Fruit fly (Drosophila melanogaster) whole organism, embryonic: ENCODE measurements around the gene Sec24CD.

Experiments
- Bteb2 ChIP-seq: fragments of 200-800 bp; sonication (Bioruptor generic); optimal IDR thresholded peaks from 2 replicates; lab custom pipeline; 2016; ENCODE audit warnings: missing biosample characterization, missing genetic modification characterization
- CG15011 ChIP-seq: fragments of 200-800 bp; sonication (Bioruptor generic); optimal IDR thresholded peaks from 3 replicates; lab custom pipeline; 2018; ENCODE audit warnings: missing biosample characterization, mild to moderate bottlenecking, missing genetic modification characterization
- CG15601 ChIP-seq: fragments of 200-800 bp; sonication (Bioruptor generic); optimal IDR thresholded peaks from 3 replicates; lab custom pipeline; 2019; ENCODE audit warnings: missing biosample characterization, mild to moderate bottlenecking, missing genetic modification characterization, moderate library complexity
- CG2116 ChIP-seq: fragments of 200-800 bp; sonication (Bioruptor generic); optimal IDR thresholded peaks from 3 replicates; lab custom pipeline; 2018; ENCODE audit warnings: missing biosample characterization, mild to moderate bottlenecking, missing genetic modification characterization
- CG31224 ChIP-seq: fragments of 200-800 bp; sonication (Bioruptor generic); IDR thresholded peaks from 2 replicates; pipeline ENCODE4 v1.3.6; 2022; ENCODE audit warnings: missing biosample characterization, missing genetic modification characterization
- CG31441 ChIP-seq: fragments of 200-800 bp; sonication (Bioruptor generic); IDR thresholded peaks from 2 replicates; pipeline ENCODE4 v1.3.6; 2022; ENCODE audit warnings: missing biosample characterization, missing genetic modification characterization
- CG3838 ChIP-seq: fragments of 200-800 bp; sonication (Bioruptor generic); optimal IDR thresholded peaks from 3 replicates; lab custom pipeline; 2016; ENCODE audit warnings: missing biosample characterization, missing genetic modification characterization
- CG7357 ChIP-seq: fragments of 200-800 bp; sonication (Bioruptor generic); IDR thresholded peaks from 3 replicates; pipeline ENCODE4 v1.3.6; 2022; ENCODE audit warnings: missing biosample characterization, missing genetic modification characterization
- CG7786 ChIP-seq: fragments of 200-800 bp; sonication (Bioruptor generic); optimal IDR thresholded peaks from 2 replicates; lab custom pipeline; 2016; ENCODE audit warnings: missing biosample characterization, missing genetic modification characterization
- CG8089 ChIP-seq: fragments of 200-800 bp; sonication (Bioruptor generic); optimal IDR thresholded peaks from 3 replicates; lab custom pipeline; 2016; ENCODE audit warnings: missing biosample characterization, missing genetic modification characterization
- CG8478 ChIP-seq: fragments of >200 bp; optimal IDR thresholded peaks from 2 replicates; lab custom pipeline; 2018
- CHES-1-like ChIP-seq: fragments of 200-800 bp; sonication (Bioruptor generic); optimal IDR thresholded peaks from 2 replicates; lab custom pipeline; 2016; ENCODE audit warnings: missing biosample characterization, missing genetic modification characterization
- CTCF ChIP-seq: fragments of 200-800 bp; sonication (Bioruptor generic); optimal IDR thresholded peaks from 2 replicates; lab custom pipeline; 2017; ENCODE audit warnings: missing biosample characterization, mild to moderate bottlenecking, missing genetic modification characterization, moderate library complexity
- Chrac-16 ChIP-seq: fragments of 200-800 bp; sonication (Bioruptor generic); optimal IDR thresholded peaks from 3 replicates; lab custom pipeline; 2016; ENCODE audit warnings: missing biosample characterization, missing genetic modification characterization
- CoRest ChIP-seq: fragments of 200-800 bp; sonication (Bioruptor generic); optimal IDR thresholded peaks from 3 replicates; lab custom pipeline; 2018; ENCODE audit warnings: missing biosample characterization, mild to moderate bottlenecking, missing genetic modification characterization, moderate library complexity
- D ChIP-seq, 2 experiments: fragments of 200-800 bp in 1 of 2; fragments of >200 bp in 1 of 2; sonication (Bioruptor generic) in 1 of 2; optimal IDR thresholded peaks; 2 replicates in 1 of 2; 3 replicates in 1 of 2; lab custom pipeline; 2017; ENCODE audit warnings: mild to moderate bottlenecking in 1 of 2, missing biosample characterization in 1 of 2, missing genetic modification characterization in 1 of 2, missing genetic modification reagents in 1 of 2
- Dad ChIP-seq: fragments of 200-800 bp; sonication (Bioruptor generic); optimal IDR thresholded peaks from 3 replicates; lab custom pipeline; 2016; ENCODE audit warnings: missing biosample characterization, missing genetic modification characterization
- ERR ChIP-seq: fragments of 200-800 bp; sonication (Bioruptor generic); optimal IDR thresholded peaks from 2 replicates; lab custom pipeline; 2016; ENCODE audit warnings: missing biosample characterization, missing genetic modification characterization
- Elba2 ChIP-seq: fragments of 200-800 bp; sonication (Bioruptor generic); optimal IDR thresholded peaks from 3 replicates; lab custom pipeline; 2016; ENCODE audit warnings: missing biosample characterization, missing genetic modification characterization
- Gug ChIP-seq: fragments of 200-800 bp; sonication (Bioruptor generic); IDR thresholded peaks from 4 replicates; pipeline ENCODE4 v1.3.6; 2022; ENCODE audit warnings: missing biosample characterization, missing genetic modification characterization
- HLH4C ChIP-seq: fragments of 200-800 bp; sonication (Bioruptor generic); IDR thresholded peaks from 3 replicates; pipeline ENCODE4 v1.3.6; 2022; ENCODE audit warnings: missing biosample characterization, missing genetic modification characterization; ENCODE audit not compliant: partially characterized antibody
- Hey ChIP-seq: fragments of 200-800 bp; sonication (Bioruptor generic); optimal IDR thresholded peaks from 3 replicates; lab custom pipeline; 2018; ENCODE audit warnings: missing biosample characterization, mild to moderate bottlenecking, missing genetic modification characterization
- HmgZ ChIP-seq: fragments of 200-800 bp; sonication (Bioruptor generic); optimal IDR thresholded peaks from 2 replicates; lab custom pipeline; 2018; ENCODE audit warnings: missing biosample characterization, mild to moderate bottlenecking, missing genetic modification characterization
- Mad ChIP-seq: fragments of 200-800 bp; sonication (Bioruptor generic); optimal IDR thresholded peaks from 2 replicates; lab custom pipeline; 2016; ENCODE audit warnings: missing biosample characterization, missing genetic modification characterization
- NC2β ChIP-seq: fragments of 200-800 bp; sonication (Bioruptor generic); optimal IDR thresholded peaks from 2 replicates; lab custom pipeline; 2016; ENCODE audit warnings: missing biosample characterization, missing genetic modification characterization
- PHDP ChIP-seq: fragments of 200-800 bp; sonication (Bioruptor generic); optimal IDR thresholded peaks from 3 replicates; lab custom pipeline; 2018; ENCODE audit warnings: missing biosample characterization, mild to moderate bottlenecking, missing genetic modification characterization, moderate library complexity
- Taf1 ChIP-seq: fragments of 200-800 bp; sonication (Bioruptor generic); IDR thresholded peaks from 2 replicates; pipeline ENCODE4 v1.3.6; 2022; ENCODE audit warnings: missing biosample characterization, missing genetic modification characterization
- ase ChIP-seq: fragments of 200-800 bp; sonication (Bioruptor generic); IDR thresholded peaks from 3 replicates; pipeline ENCODE4 v1.3.6; 2022; ENCODE audit warnings: missing biosample characterization, missing genetic modification characterization
- bsh ChIP-seq, 2 experiments: fragments of 200-800 bp; sonication (Bioruptor generic); optimal IDR thresholded peaks; 2 replicates each; lab custom pipeline; 2017 to 2018; ENCODE audit warnings: mild to moderate bottlenecking in 2 of 2, missing biosample characterization in 2 of 2, missing genetic modification characterization in 2 of 2, moderate library complexity in 1 of 2
- caup ChIP-seq: fragments of 200-800 bp; sonication (Bioruptor generic); optimal IDR thresholded peaks from 3 replicates; lab custom pipeline; 2017; ENCODE audit warnings: missing biosample characterization, mild to moderate bottlenecking, missing genetic modification characterization, moderate library complexity; ENCODE audit not compliant: severe bottlenecking
- dysf ChIP-seq: fragments of 200-800 bp; sonication (Bioruptor generic); IDR thresholded peaks from 3 replicates; pipeline ENCODE4 v1.3.6; 2022; ENCODE audit warnings: missing biosample characterization, missing genetic modification characterization
- esg ChIP-seq: fragments of 200-800 bp; sonication (Bioruptor generic); conservative IDR thresholded peaks from 2 replicates; pipeline ENCODE4 v1.3.6; 2022; ENCODE audit warnings: missing biosample characterization, missing genetic modification characterization
- gt ChIP-seq: fragments of 200-800 bp; sonication (Bioruptor generic); IDR thresholded peaks from 2 replicates; pipeline ENCODE4 v1.3.6; 2022; ENCODE audit warnings: missing biosample characterization, missing genetic modification characterization
- hb ChIP-seq: fragments of 200-800 bp; sonication (Bioruptor generic); IDR thresholded peaks from 3 replicates; pipeline ENCODE4 v1.3.6; 2022; ENCODE audit warnings: missing biosample characterization, missing genetic modification characterization; ENCODE audit not compliant: partially characterized antibody
- her ChIP-seq: fragments of 200-800 bp; sonication (Bioruptor generic); optimal IDR thresholded peaks from 2 replicates; lab custom pipeline; 2016; ENCODE audit warnings: missing biosample characterization, missing genetic modification characterization
- jumu ChIP-seq: fragments of 200-800 bp; sonication (Bioruptor generic); optimal IDR thresholded peaks from 3 replicates; lab custom pipeline; 2016; ENCODE audit warnings: missing biosample characterization, missing genetic modification characterization
- kah ChIP-seq: fragments of 200-800 bp; sonication (Bioruptor generic); optimal IDR thresholded peaks from 2 replicates; lab custom pipeline; 2018; ENCODE audit warnings: missing biosample characterization, mild to moderate bottlenecking, missing genetic modification characterization
- lola ChIP-seq, 3 experiments: fragments of >200 bp in 2 of 3; fragments of 200-800 bp in 1 of 3; sonication (Bioruptor generic) in 1 of 3; optimal IDR thresholded peaks; 2 replicates each; lab custom pipeline; 2017 to 2019; ENCODE audit warnings: missing biosample characterization in 3 of 3, missing genetic modification characterization in 3 of 3, mild to moderate bottlenecking in 1 of 3, moderate library complexity in 1 of 3
- lov ChIP-seq, 2 experiments: fragments of 200-800 bp in 1 of 2; fragments of >200 bp in 1 of 2; sonication (Bioruptor generic) in 1 of 2; IDR thresholded peaks in 1 of 2; optimal IDR thresholded peaks in 1 of 2; 2 replicates in 1 of 2; 3 replicates in 1 of 2; pipeline versions ENCODE4 v1.3.6 to Lab custom; 2017 to 2022; ENCODE audit warnings: missing biosample characterization in 1 of 2, missing genetic modification characterization in 1 of 2
- maf-S ChIP-seq: fragments of 200-800 bp; sonication (Bioruptor generic); optimal IDR thresholded peaks from 2 replicates; lab custom pipeline; 2016; ENCODE audit warnings: missing biosample characterization, missing genetic modification characterization
- mld ChIP-seq: fragments of 200-800 bp; sonication (Bioruptor generic); IDR thresholded peaks from 3 replicates; pipeline ENCODE4 v1.3.6; 2022; ENCODE audit warnings: missing biosample characterization, missing genetic modification characterization; ENCODE audit not compliant: partially characterized antibody
- phol ChIP-seq: fragments of 200-800 bp; sonication (Bioruptor generic); optimal IDR thresholded peaks from 3 replicates; lab custom pipeline; 2018; ENCODE audit warnings: missing biosample characterization, mild to moderate bottlenecking, missing genetic modification characterization, moderate library complexity
- shn ChIP-seq: fragments of 200-800 bp; sonication (Bioruptor generic); optimal IDR thresholded peaks from 3 replicates; lab custom pipeline; 2016; ENCODE audit warnings: missing biosample characterization, missing genetic modification characterization
- sqz ChIP-seq: fragments of 200-800 bp; sonication (Bioruptor generic); optimal IDR thresholded peaks from 3 replicates; lab custom pipeline; 2018; ENCODE audit warnings: missing biosample characterization, mild to moderate bottlenecking, missing genetic modification characterization
- ssp ChIP-seq: fragments of 200-800 bp; sonication (Bioruptor generic); IDR thresholded peaks from 2 replicates; pipeline ENCODE4 v1.3.6; 2022; ENCODE audit warnings: missing biosample characterization, missing genetic modification characterization
- tap ChIP-seq: fragments of 200-800 bp; optimal IDR thresholded peaks from 3 replicates; lab custom pipeline; 2019; ENCODE audit warnings: missing biosample characterization, mild to moderate bottlenecking, missing genetic modification characterization, moderate library complexity
- twi ChIP-seq: fragments of 200-800 bp; optimal IDR thresholded peaks from 2 replicates; lab custom pipeline; 2019; ENCODE audit warnings: missing biosample characterization, mild to moderate bottlenecking, missing genetic modification characterization, moderate library complexity
- vfl ChIP-seq: fragments of 200-800 bp; sonication (Bioruptor generic); optimal IDR thresholded peaks from 2 replicates; lab custom pipeline; 2016; ENCODE audit warnings: missing biosample characterization, missing genetic modification characterization
- zfh2 ChIP-seq: fragments of 200-800 bp; sonication (Bioruptor generic); optimal IDR thresholded peaks from 2 replicates; lab custom pipeline; 2016; ENCODE audit warnings: missing biosample characterization, missing genetic modification characterization

Sec24CD gene

dm6 chr2L:2198613-2199432 lies 37.8 kb downstream of the Sec24CD start (continued):
- TF ChIP-seq CoRest (peak; percentile 86), CG15011 (GFP tag; lab: Kevin White, UChicago) (peak; percentile 76), CG2116 (GFP tag; lab: Kevin White, UChicago) (peak; percentile 53), HmgZ (peak; percentile 79), tap (tag; lab: Kevin White, UChicago) (peak; percentile 74), Taf1 (GFP tag; lab: Robert Waterston, UW) (no peak), vfl (GFP tag; lab: Kevin White, UChicago) (peak; percentile 72), Hey (tag; lab: Kevin White, UChicago) (peak; percentile 93), sqz (GFP tag; lab: Kevin White, UChicago) (peak; percentile 78), jumu (GFP tag; lab: Kevin White, UChicago) (peak; percentile 90), Gug (GFP tag; lab: Robert Waterston, UW) (peak; percentile 88), Bteb2 (GFP tag; lab: Kevin White, UChicago) (peak; percentile 78), shn (GFP tag; lab: Kevin White, UChicago) (peak; percentile 82), hb (no peak), Chrac-16 (GFP tag; lab: Kevin White, UChicago) (peak; percentile 87), lov (optimal IDR thresholded peaks at IDR 0.05; lab: Kevin White, UChicago) (no peak), lov (GFP tag; IDR thresholded peaks at IDR 0.05; lab: Robert Waterston, UW) (no peak), ERR (peak; percentile 73), ase (GFP tag; lab: Robert Waterston, UW) (no peak), CG31441 (GFP tag; lab: Robert Waterston, UW) (no peak), bsh (GFP tag; optimal IDR thresholded peaks at IDR 0.05; lab: Kevin White, UChicago) (peak; percentile 96 to 97), Elba2 (GFP tag; lab: Kevin White, UChicago) (peak; percentile 41), maf-S (GFP tag; lab: Kevin White, UChicago) (peak; percentile 82), zfh2 (GFP tag; lab: Kevin White, UChicago) (peak; percentile 68), kah (GFP tag; lab: Kevin White, UChicago) (peak; percentile 82), CTCF (no peak), CG8478 (lab: Kevin White, UChicago) (peak; percentile 78), mld (GFP tag; lab: Robert Waterston, UW) (no peak), NC2β (GFP tag; lab: Kevin White, UChicago) (peak; percentile 81), D (optimal IDR thresholded peaks at IDR 0.05; lab: Kevin White, UChicago) (no peak), D (GFP tag; optimal IDR thresholded peaks at IDR 0.05; lab: Kevin White, UChicago) (peak; percentile 87), CG7357 (GFP tag; lab: Robert Waterston, UW) (peak; percentile 76; the same call in 1 of the 3 replicates), HLH4C (no peak), her (GFP tag; lab: Kevin White, UChicago) (peak; percentile 84), esg (GFP tag; lab: Robert Waterston, UW) (no peak), phol (tag; lab: Kevin White, UChicago) (peak; percentile 89), caup (GFP tag; lab: Kevin White, UChicago) (peak; percentile 75), PHDP (tag; lab: Kevin White, UChicago) (peak; percentile 90), CHES-1-like (GFP tag; lab: Kevin White, UChicago) (peak; percentile 80), Mad (peak; percentile 76), Dad (GFP tag; lab: Kevin White, UChicago) (peak; percentile 90), gt (GFP tag; lab: Robert Waterston, UW) (no peak), CG7786 (GFP tag; lab: Kevin White, UChicago) (peak; percentile 85), lola (GFP tag; optimal IDR thresholded peaks at IDR 0.05; lab: Kevin White, UChicago) (peak in 1 of 3 experiments; percentile 83), ssp (no peak), twi (tag; lab: Kevin White, UChicago) (peak; percentile 61), dysf (no peak), CG3838 (GFP tag; lab: Kevin White, UChicago) (peak; percentile 45), CG8089 (GFP tag; lab: Kevin White, UChicago) (peak; percentile 87), CG15601 (peak; percentile 84), CG31224 (GFP tag; lab: Robert Waterston, UW) (no peak)
